Worm (Caenorhabditis elegans) whole organism, L4 larva: ENCODE data around the gene unc-31.

Experiments
- F10B5.3 ChIP-seq: sonication (generic microtip); optimal IDR thresholded peaks from 2 replicates; lab custom pipeline; 2016; ENCODE audit warnings: mild to moderate bottlenecking, missing genetic modification characterization, missing compliant biosample characterization
- F37D6.2 ChIP-seq: sonication (generic microtip); optimal IDR thresholded peaks from 2 replicates; lab custom pipeline; 2016; ENCODE audit warnings: mild to moderate bottlenecking, missing genetic modification characterization, missing compliant biosample characterization
- F49E8.2 ChIP-seq: sonication (generic microtip); optimal IDR thresholded peaks from 2 replicates; lab custom pipeline; 2016; ENCODE audit warnings: missing compliant biosample characterization, mild to moderate bottlenecking, missing genetic modification characterization, borderline replicate concordance
- R02D3.7 ChIP-seq: fragments of 150-350 bp; sonication (generic microtip); optimal IDR thresholded peaks from 3 replicates; lab custom pipeline; 2014; ENCODE audit warnings: missing biosample characterization, missing genetic modification characterization
- Y75B8A.6 ChIP-seq: fragments of 200-800 bp; sonication (Bioruptor generic); IDR thresholded peaks from 2 replicates; pipeline ENCODE4 v1.3.6; 2022; ENCODE audit warnings: missing genetic modification reagents, missing genetic modification characterization, missing compliant biosample characterization
- ZK337.2 ChIP-seq: fragments of 200-800 bp; sonication (Bioruptor generic); IDR thresholded peaks from 2 replicates; pipeline ENCODE4 v1.3.6; 2022; ENCODE audit warnings: missing genetic modification reagents, missing genetic modification characterization, missing compliant biosample characterization
- aha-1 ChIP-seq: fragments of 150-350 bp; peaks from one replicate; lab custom pipeline; 2014; ENCODE audit warnings: missing biosample characterization, missing genetic modification characterization
- ama-1 ChIP-seq: fragments of 150-350 bp; optimal IDR thresholded peaks from 2 replicates; lab custom pipeline; 2014; ENCODE audit warnings: inconsistent platforms, mixed read lengths
- arid-1 ChIP-seq: fragments of 200-800 bp; sonication (Bioruptor generic); conservative IDR thresholded peaks from 2 replicates; pipeline ENCODE4 v1.3.6; 2022; ENCODE audit warnings: missing genetic modification reagents, missing genetic modification characterization, missing compliant biosample characterization
- attf-4 ChIP-seq: sonication (generic microtip); optimal IDR thresholded peaks from 3 replicates; lab custom pipeline; 2017; ENCODE audit warnings: missing biosample characterization, missing genetic modification characterization
- ceh-28 ChIP-seq: fragments of 150-350 bp; optimal IDR thresholded peaks from 2 replicates; lab custom pipeline; 2014; ENCODE audit warnings: missing biosample characterization, missing genetic modification reagents, missing genetic modification characterization
- ceh-32 ChIP-seq: sonication (generic microtip); optimal IDR thresholded peaks from 2 replicates; lab custom pipeline; 2016; ENCODE audit warnings: mild to moderate bottlenecking, missing genetic modification characterization, missing compliant biosample characterization; ENCODE audit not compliant: poor library complexity
- ces-1 ChIP-seq: fragments of 150-350 bp; sonication (generic microtip); optimal IDR thresholded peaks from 4 replicates; lab custom pipeline; 2014; ENCODE audit warnings: missing biosample characterization, missing genetic modification reagents, missing genetic modification characterization
- cey-2 ChIP-seq: sonication (generic microtip); optimal IDR thresholded peaks from 3 replicates; lab custom pipeline; 2017; ENCODE audit warnings: missing genetic modification characterization, mild to moderate bottlenecking, missing compliant biosample characterization, antibody characterized with exemption, borderline replicate concordance; ENCODE audit not compliant: insufficient read depth
- ctbp-1 ChIP-seq: fragments of 200-800 bp; sonication (Bioruptor generic); IDR thresholded peaks from 2 replicates; pipeline ENCODE4 v1.3.6; 2022; ENCODE audit warnings: missing genetic modification reagents, missing genetic modification characterization, missing compliant biosample characterization
- daf-16 ChIP-seq, 3 experiments: sonication (generic microtip); optimal IDR thresholded peaks; 2 replicates each; lab custom pipeline; 2016 to 2017; ENCODE audit warnings: missing genetic modification characterization in 3 of 3, missing genetic modification reagents in 3 of 3, mild to moderate bottlenecking in 2 of 3, missing compliant biosample characterization in 2 of 3, missing biosample characterization in 1 of 3, moderate library complexity in 1 of 3
- daf-8 ChIP-seq: fragments of 200-800 bp; sonication (Bioruptor generic); IDR thresholded peaks from 2 replicates; pipeline ENCODE4 v1.3.6; 2022; ENCODE audit warnings: missing genetic modification characterization, missing compliant biosample characterization
- dmd-9 ChIP-seq: fragments of 200-800 bp; sonication (Bioruptor generic); IDR thresholded peaks from 2 replicates; pipeline ENCODE4 v1.3.6; 2022; ENCODE audit warnings: missing genetic modification reagents, missing genetic modification characterization, missing compliant biosample characterization
- duxl-1 ChIP-seq: sonication (generic microtip); optimal IDR thresholded peaks from 2 replicates; lab custom pipeline; 2016; ENCODE audit warnings: mild to moderate bottlenecking, missing genetic modification characterization, moderate library complexity, missing compliant biosample characterization; ENCODE audit not compliant: poor library complexity
- dve-1 ChIP-seq: sonication (generic microtip); optimal IDR thresholded peaks from 2 replicates; lab custom pipeline; 2017; ENCODE audit warnings: antibody characterized with exemption, mild to moderate bottlenecking, missing genetic modification characterization, missing compliant biosample characterization; ENCODE audit not compliant: insufficient read depth
- fkh-10 ChIP-seq: fragments of 150-350 bp; optimal IDR thresholded peaks from 2 replicates; lab custom pipeline; 2014; ENCODE audit warnings: missing biosample characterization, missing genetic modification reagents, missing genetic modification characterization
- gei-8 ChIP-seq: fragments of 200-800 bp; sonication (Bioruptor generic); optimal IDR thresholded peaks from 2 replicates; lab custom pipeline; 2018; ENCODE audit warnings: mild to moderate bottlenecking, missing genetic modification characterization, missing compliant biosample characterization
- hif-1 ChIP-seq, 2 experiments: sonication (generic microtip); optimal IDR thresholded peaks; 2 replicates each; lab custom pipeline; 2016 to 2017; ENCODE audit warnings: missing compliant biosample characterization in 2 of 2, missing genetic modification characterization in 2 of 2, missing genetic modification reagents in 2 of 2, missing genotype in 2 of 2, mild to moderate bottlenecking in 1 of 2
- hlh-11 ChIP-seq: fragments of 200-800 bp; sonication (Bioruptor generic); optimal IDR thresholded peaks from 2 replicates; lab custom pipeline; 2018; ENCODE audit warnings: mild to moderate bottlenecking, missing genetic modification characterization, missing compliant biosample characterization
- jun-1 ChIP-seq: fragments of 150-350 bp; optimal IDR thresholded peaks from 2 replicates; lab custom pipeline; 2014; ENCODE audit warnings: missing biosample characterization, missing genetic modification reagents, missing genetic modification characterization
- lin-15B ChIP-seq: fragments of 150-350 bp; sonication (generic microtip); optimal IDR thresholded peaks from 3 replicates; lab custom pipeline; 2014; ENCODE audit warnings: missing biosample characterization, missing genetic modification characterization
- lin-39 ChIP-seq: fragments of 150-350 bp; optimal IDR thresholded peaks from 2 replicates; lab custom pipeline; 2014; ENCODE audit warnings: missing biosample characterization, missing genetic modification reagents, missing genetic modification characterization
- lsy-2 ChIP-seq, 2 experiments: fragments of 150-350 bp in 1 of 2; sonication (generic microtip) in 1 of 2; optimal IDR thresholded peaks; 2 replicates each; lab custom pipeline; 2014 to 2017; ENCODE audit warnings: missing biosample characterization in 2 of 2, missing genetic modification characterization in 2 of 2
- madf-9 ChIP-seq: fragments of 200-800 bp; sonication (Bioruptor generic); conservative IDR thresholded peaks from 2 replicates; pipeline ENCODE4 v1.3.6; 2022; ENCODE audit warnings: missing genetic modification reagents, missing genetic modification characterization, missing compliant biosample characterization
- mes-2 ChIP-seq: sonication (generic microtip); optimal IDR thresholded peaks from 2 replicates; lab custom pipeline; 2016; ENCODE audit warnings: missing genotype, mild to moderate bottlenecking, missing genetic modification characterization, missing compliant biosample characterization; ENCODE audit not compliant: poor library complexity, severe bottlenecking
- mxl-2 ChIP-seq: fragments of 200-800 bp; sonication (Bioruptor generic); conservative IDR thresholded peaks from 2 replicates; pipeline ENCODE4 v1.3.6; 2022; ENCODE audit warnings: missing genetic modification reagents, missing genetic modification characterization, missing compliant biosample characterization
- nhr-102 ChIP-seq: sonication (generic microtip); optimal IDR thresholded peaks from 2 replicates; lab custom pipeline; 2016; ENCODE audit warnings: mild to moderate bottlenecking, missing genetic modification characterization, moderate library complexity, missing compliant biosample characterization
- nhr-237 ChIP-seq: sonication (generic microtip); optimal IDR thresholded peaks from 2 replicates; lab custom pipeline; 2017; ENCODE audit warnings: missing biosample characterization, missing genetic modification characterization
- nhr-28 ChIP-seq: fragments of 150-350 bp; optimal IDR thresholded peaks from 2 replicates; lab custom pipeline; 2014; ENCODE audit warnings: missing biosample characterization, missing genetic modification characterization
- nhr-42 ChIP-seq: fragments of 200-800 bp; sonication (Bioruptor generic); IDR thresholded peaks from 2 replicates; pipeline ENCODE4 v1.3.6; 2022; ENCODE audit warnings: missing genetic modification characterization, missing compliant biosample characterization
- nhr-48 ChIP-seq: sonication (generic microtip); optimal IDR thresholded peaks from 2 replicates; lab custom pipeline; 2016; ENCODE audit warnings: mild to moderate bottlenecking, missing genetic modification characterization, missing compliant biosample characterization
- nhr-77 ChIP-seq: fragments of 150-350 bp; optimal IDR thresholded peaks from 2 replicates; lab custom pipeline; 2014; ENCODE audit warnings: missing biosample characterization, missing genetic modification characterization
- php-3 ChIP-seq: fragments of 200-800 bp; sonication (Bioruptor generic); IDR thresholded peaks from 2 replicates; pipeline ENCODE4 v1.3.6; 2022; ENCODE audit warnings: missing genetic modification reagents, missing genetic modification characterization, missing compliant biosample characterization
- rbr-2 ChIP-seq: sonication (generic microtip); optimal IDR thresholded peaks from 2 replicates; lab custom pipeline; 2016; ENCODE audit warnings: missing genotype, missing genetic modification characterization, missing compliant biosample characterization
- saeg-2 ChIP-seq: fragments of 200-800 bp; sonication (Bioruptor generic); IDR thresholded peaks from 2 replicates; pipeline ENCODE4 v1.3.6; 2022; ENCODE audit warnings: missing genetic modification reagents, missing genetic modification characterization, missing compliant biosample characterization
- set-16 ChIP-seq: fragments of 200-800 bp; sonication (Bioruptor generic); IDR thresholded peaks from 2 replicates; pipeline ENCODE4 v1.3.6; 2022; ENCODE audit warnings: missing genetic modification reagents, missing genetic modification characterization, missing compliant biosample characterization
- skn-1 ChIP-seq: fragments of 150-350 bp; optimal IDR thresholded peaks from 2 replicates; lab custom pipeline; 2014; ENCODE audit warnings: missing biosample characterization, missing genetic modification characterization
- snpc-1.2 ChIP-seq: fragments of 200-800 bp; sonication (Bioruptor generic); IDR thresholded peaks from 2 replicates; pipeline ENCODE4 v1.3.6; 2022; ENCODE audit warnings: missing genetic modification reagents, missing genetic modification characterization, missing compliant biosample characterization
- tag-97 ChIP-seq: fragments of 200-800 bp; sonication (Bioruptor generic); IDR thresholded peaks from 2 replicates; pipeline ENCODE4 v1.3.6; 2022; ENCODE audit warnings: missing genetic modification characterization, missing compliant biosample characterization
- unc-130 ChIP-seq: sonication (generic microtip); optimal IDR thresholded peaks from 2 replicates; lab custom pipeline; 2016; ENCODE audit warnings: missing genetic modification reagents, missing genetic modification characterization, missing compliant biosample characterization
- unc-39 ChIP-seq: sonication (generic microtip); optimal IDR thresholded peaks from 2 replicates; lab custom pipeline; 2017; ENCODE audit warnings: missing biosample characterization, missing genetic modification characterization
- unc-62 ChIP-seq, 3 experiments: fragments of 150-350 bp in 1 of 3; sonication (generic microtip); optimal IDR thresholded peaks in 2 of 3; peaks in 1 of 3; 1 replicate in 1 of 3; 2 replicates in 2 of 3; lab custom pipeline; 2014 to 2017; ENCODE audit warnings: missing biosample characterization in 3 of 3, missing genetic modification characterization in 3 of 3, missing genetic modification reagents in 3 of 3, missing genotype in 1 of 3
- zag-1 ChIP-seq: fragments of 150-350 bp; optimal IDR thresholded peaks from 2 replicates; lab custom pipeline; 2014; ENCODE audit warnings: missing biosample characterization, missing genetic modification characterization
- zfp-2 ChIP-seq: sonication (generic microtip); optimal IDR thresholded peaks from 2 replicates; lab custom pipeline; 2016; ENCODE audit warnings: mild to moderate bottlenecking, missing genetic modification characterization, missing compliant biosample characterization
- zfp-3 ChIP-seq: fragments of 200-800 bp; sonication (Bioruptor generic); conservative IDR thresholded peaks from 2 replicates; pipeline ENCODE4 v1.3.6; 2022; ENCODE audit warnings: missing genetic modification reagents, missing genetic modification characterization, missing compliant biosample characterization
- zip-2 ChIP-seq: fragments of 150-350 bp; optimal IDR thresholded peaks from 2 replicates; lab custom pipeline; 2014; ENCODE audit warnings: missing biosample characterization, missing genetic modification characterization

The unc-31 gene

ce11 chrIV:12834417-12834731 lies 60.7 kb downstream of the unc-31 start:
- no peak for TF ChIP-seq F10B5.3 (tag; lab: Kevin White, UChicago)
- peak; percentile 1 for TF ChIP-seq dve-1
- no peak for TF ChIP-seq skn-1
- TF ChIP-seq zag-1 (tag; lab: Kevin White, UChicago) = no peak
- 0 out of 2 replicates have a peak, but pooled peaks have one; percentile 46 for TF ChIP-seq madf-9 (GFP tag; lab: Robert Waterston, UW)
- TF ChIP-seq nhr-102 (tag; lab: Kevin White, UChicago) = no peak
- TF ChIP-seq mxl-2 (GFP tag; lab: Robert Waterston, UW) = no peak
- no peak for TF ChIP-seq ceh-32 (tag; lab: Kevin White, UChicago)
- no peak for TF ChIP-seq php-3 (GFP tag; lab: Robert Waterston, UW)
- no peak for TF ChIP-seq F49E8.2 (tag; lab: Kevin White, UChicago)
- TF ChIP-seq hlh-11 (tag; lab: Kevin White, UChicago) = no peak
- no peak for TF ChIP-seq unc-39
- no peak for TF ChIP-seq ces-1 (GFP tag; lab: Kevin White, UChicago)
- no peak for TF ChIP-seq daf-8 (GFP tag; lab: Robert Waterston, UW)
- no peak for TF ChIP-seq zfp-2 (tag; lab: Kevin White, UChicago)
- no peak for TF ChIP-seq gei-8 (GFP tag; lab: Kevin White, UChicago)
- TF ChIP-seq cey-2 = no peak
- no peak for TF ChIP-seq R02D3.7
- TF ChIP-seq nhr-42 (GFP tag; lab: Robert Waterston, UW) = no peak
- TF ChIP-seq zip-2 (tag; lab: Kevin White, UChicago) = no peak
- TF ChIP-seq lsy-2 (tag; optimal IDR thresholded peaks at IDR 0.05; lab: Kevin White, UChicago) = peak in 1 of 2 experiments; percentile 6
- TF ChIP-seq mes-2 (tag; lab: Kevin White, UChicago) = peak; percentile 56
- no peak for TF ChIP-seq nhr-48 (tag; lab: Kevin White, UChicago)
- no peak for TF ChIP-seq ctbp-1 (GFP tag; lab: Robert Waterston, UW)
- no peak for TF ChIP-seq ceh-28
- TF ChIP-seq tag-97 (GFP tag; lab: Robert Waterston, UW) = no peak
- peak; percentile 15 for TF ChIP-seq jun-1 (tag; lab: Kevin White, UChicago)
- TF ChIP-seq lin-15B = no peak
- no peak for TF ChIP-seq snpc-1.2 (GFP tag; lab: Robert Waterston, UW)
- TF ChIP-seq nhr-28 (tag; lab: Kevin White, UChicago) = no peak
- no peak for TF ChIP-seq unc-130 (GFP tag; lab: Kevin White, UChicago)
- no peak for TF ChIP-seq Y75B8A.6 (GFP tag; lab: Robert Waterston, UW)
- no peak for TF ChIP-seq nhr-237
- no peak for TF ChIP-seq daf-16 (GFP tag; optimal IDR thresholded peaks at IDR 0.05; lab: Kevin White, UChicago)
- TF ChIP-seq daf-16 (tag; optimal IDR thresholded peaks at IDR 0.05; lab: Kevin White, UChicago) = no peak
- peak; percentile 4 for TF ChIP-seq rbr-2 (tag; lab: Kevin White, UChicago)
- TF ChIP-seq ZK337.2 (GFP tag; lab: Robert Waterston, UW) = no peak
- TF ChIP-seq nhr-77 = no peak
- TF ChIP-seq lin-39 (tag; lab: Kevin White, UChicago) = no peak
- TF ChIP-seq zfp-3 (GFP tag; lab: Robert Waterston, UW) = no peak
- no peak for TF ChIP-seq unc-62 (GFP tag; optimal IDR thresholded peaks at IDR 0.05 in 1 of 2; lab: Kevin White, UChicago)
- TF ChIP-seq unc-62 (tag; optimal IDR thresholded peaks at IDR 0.05; lab: Kevin White, UChicago) = no peak
- TF ChIP-seq ama-1 (lab: Kevin White, UChicago) = no peak
- TF ChIP-seq arid-1 (GFP tag; lab: Robert Waterston, UW) = no peak
- TF ChIP-seq dmd-9 (GFP tag; lab: Robert Waterston, UW) = no peak
- no peak for TF ChIP-seq F37D6.2
- TF ChIP-seq aha-1 (tag; lab: Kevin White, UChicago) = no peak
- no peak for TF ChIP-seq duxl-1 (tag; lab: Kevin White, UChicago)
- TF ChIP-seq attf-4 (tag; lab: Kevin White, UChicago) = no peak
- no peak for TF ChIP-seq fkh-10
- TF ChIP-seq saeg-2 (GFP tag; lab: Robert Waterston, UW) = no peak
- TF ChIP-seq hif-1 (tag; optimal IDR thresholded peaks at IDR 0.05; lab: Kevin White, UChicago) = no peak
- no peak for TF ChIP-seq set-16 (GFP tag; lab: Robert Waterston, UW)
